Worm (Caenorhabditis elegans) whole organism, early embryonic: ENCODE results near the gene Y38F1A.2.

Experiments
- ama-1 ChIP-seq: fragments of 150-350 bp; optimal IDR thresholded peaks from 2 replicates; lab custom pipeline; 2014
- tbx-37 ChIP-seq: fragments of 200-800 bp; sonication (Bioruptor generic); conservative IDR thresholded peaks from 2 replicates; pipeline ENCODE4 v1.3.6; 2022; ENCODE audit warnings: missing genetic modification reagents, missing genetic modification characterization, missing compliant biosample characterization

ce11 chrII:13004872-13005252 lies 50.1 kb downstream of the Y38F1A.2 start:
- no peak for TF ChIP-seq ama-1 (lab: Kevin White, UChicago)
- TF ChIP-seq tbx-37 (GFP tag; lab: Robert Waterston, UW): no peak
